Fruit fly (Drosophila melanogaster): ENCODE results near the gene CG13998.

DNA sequence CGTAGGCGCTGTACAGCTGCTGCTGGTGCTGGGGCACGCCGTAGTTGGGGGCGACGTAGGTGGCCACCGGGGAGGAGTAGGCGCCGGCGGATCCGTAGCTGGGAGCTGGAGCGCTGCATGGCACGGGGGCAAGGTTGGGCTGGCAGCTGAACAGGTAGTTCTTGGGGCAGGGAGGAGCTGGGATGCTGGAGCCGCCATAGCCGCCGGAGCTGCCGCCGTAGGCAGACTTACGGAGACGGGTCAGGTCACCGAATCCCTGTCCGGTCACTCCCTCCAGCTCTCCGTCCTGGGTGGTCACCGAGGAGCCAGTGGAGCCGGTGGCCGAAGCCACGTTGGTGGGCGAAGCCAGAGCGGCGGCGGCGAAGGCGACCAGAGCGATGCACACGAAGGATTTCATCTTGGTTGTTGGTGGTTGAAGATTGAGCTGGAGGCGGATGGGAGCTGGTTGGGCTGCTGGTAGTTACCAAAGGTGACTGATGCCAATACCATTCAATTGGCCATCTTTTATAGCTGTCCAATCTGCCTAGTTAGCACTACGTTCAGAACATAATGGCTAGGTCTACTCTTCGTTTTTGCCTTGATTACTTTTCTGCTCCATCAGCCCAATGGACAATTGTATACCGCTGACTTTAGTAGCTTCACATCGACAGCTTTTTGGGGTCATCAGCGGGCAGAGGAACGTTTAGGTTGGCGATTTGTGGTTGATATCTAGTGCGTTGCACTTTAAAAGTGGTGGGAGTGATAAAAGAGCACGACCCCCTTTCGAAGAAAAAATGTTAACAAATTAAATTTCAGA, 3.4 kb upstream of the CG13998 start, which contains the start of gene Vm26Aa:
- no peak for TF ChIP-seq psq (optimal IDR thresholded peaks at IDR 0.05)
- no peak for TF ChIP-seq CG8478 (optimal IDR thresholded peaks at IDR 0.05)
- TF ChIP-seq Dll (optimal IDR thresholded peaks at IDR 0.05) = no peak
- no peak for TF ChIP-seq usp (GFP tag; optimal IDR thresholded peaks at IDR 0.05)
- TF ChIP-seq EcR (GFP tag; optimal IDR thresholded peaks at IDR 0.05) = no peak
- no peak for TF ChIP-seq pan (optimal IDR thresholded peaks at IDR 0.05)

Measured in whole organism.